Fruit fly (Drosophila melanogaster) whole organism, embryonic: Measurements from ENCODE around the gene CG13364.

Experiments used
- Blimp-1 ChIP-seq: fragments of 200-800 bp; sonication (Bioruptor generic); optimal IDR thresholded peaks from 3 replicates; lab custom pipeline; 2018; ENCODE audit warnings: missing biosample characterization, missing genetic modification characterization, mild to moderate bottlenecking, moderate library complexity, missing genetic modification reagents
- CG10209 ChIP-seq: fragments of 200-800 bp; sonication (Bioruptor generic); optimal IDR thresholded peaks from 3 replicates; lab custom pipeline; 2017; ENCODE audit warnings: missing biosample characterization, mild to moderate bottlenecking, missing genetic modification characterization, missing genetic modification reagents
- CG11093 ChIP-seq: fragments of 200-800 bp; sonication (Bioruptor generic); IDR thresholded peaks from 3 replicates; pipeline ENCODE4 v1.3.6; 2022; ENCODE audit warnings: missing biosample characterization, missing genetic modification characterization
- CG11247 ChIP-seq: fragments of 200-800 bp; sonication (Bioruptor generic); IDR thresholded peaks from 2 replicates; pipeline ENCODE4 v1.3.6; 2022; ENCODE audit warnings: missing biosample characterization, missing genetic modification characterization
- CG11456 ChIP-seq: fragments of 200-800 bp; sonication (Bioruptor generic); IDR thresholded peaks from 3 replicates; pipeline ENCODE4 v1.3.6; 2022; ENCODE audit warnings: missing biosample characterization, missing genetic modification characterization
- CG12299 ChIP-seq: fragments of 200-800 bp; sonication (Bioruptor generic); optimal IDR thresholded peaks from 2 replicates; lab custom pipeline; 2018; ENCODE audit warnings: missing biosample characterization, mild to moderate bottlenecking, missing genetic modification characterization
- CG12391 ChIP-seq: fragments of 200-800 bp; sonication (Bioruptor generic); optimal IDR thresholded peaks from 3 replicates; lab custom pipeline; 2018; ENCODE audit warnings: missing biosample characterization, mild to moderate bottlenecking, missing genetic modification characterization, moderate library complexity
- CG14050 ChIP-seq: fragments of 200-800 bp; sonication (Bioruptor generic); IDR thresholded peaks from 3 replicates; pipeline ENCODE4 v1.3.6; 2022; ENCODE audit warnings: missing biosample characterization, missing genetic modification characterization
- CG17612 ChIP-seq: fragments of 200-800 bp; sonication (Bioruptor generic); IDR thresholded peaks from 2 replicates; pipeline ENCODE4 v1.3.6; 2022; ENCODE audit warnings: missing biosample characterization, missing genetic modification characterization
- CG18011 ChIP-seq: fragments of 200-800 bp; sonication (Bioruptor generic); optimal IDR thresholded peaks from 2 replicates; lab custom pipeline; 2017; ENCODE audit warnings: missing biosample characterization, missing genetic modification characterization, mild to moderate bottlenecking, moderate library complexity, missing genotype
- CG2116 ChIP-seq: fragments of 200-800 bp; sonication (Bioruptor generic); optimal IDR thresholded peaks from 3 replicates; lab custom pipeline; 2018; ENCODE audit warnings: missing biosample characterization, mild to moderate bottlenecking, missing genetic modification characterization
- CG2875 ChIP-seq: fragments of 200-800 bp; sonication (Bioruptor generic); optimal IDR thresholded peaks from 2 replicates; lab custom pipeline; 2017; ENCODE audit warnings: missing biosample characterization, mild to moderate bottlenecking, missing genetic modification characterization, missing genetic modification reagents
- CG30020 ChIP-seq: fragments of 200-800 bp; optimal IDR thresholded peaks from 2 replicates; lab custom pipeline; 2019; ENCODE audit warnings: missing biosample characterization, mild to moderate bottlenecking, missing genetic modification characterization, moderate library complexity
- CG3726 ChIP-seq: fragments of 200-800 bp; sonication (Bioruptor generic); IDR thresholded peaks from 3 replicates; pipeline ENCODE4, ENCODE4 v1.3.6; 2022; ENCODE audit warnings: missing biosample characterization, missing genetic modification characterization
- CG3838 ChIP-seq: fragments of 200-800 bp; sonication (Bioruptor generic); optimal IDR thresholded peaks from 3 replicates; lab custom pipeline; 2016; ENCODE audit warnings: missing biosample characterization, missing genetic modification characterization
- CG4617 ChIP-seq: fragments of 200-800 bp; sonication (Bioruptor generic); optimal IDR thresholded peaks from 3 replicates; lab custom pipeline; 2016; ENCODE audit warnings: missing biosample characterization, missing genetic modification characterization, borderline replicate concordance
- CG4707 ChIP-seq: fragments of 200-800 bp; sonication (Bioruptor generic); optimal IDR thresholded peaks from 2 replicates; lab custom pipeline; 2018; ENCODE audit warnings: missing biosample characterization, mild to moderate bottlenecking, missing genetic modification characterization, moderate library complexity
- CG7357 ChIP-seq: fragments of 200-800 bp; sonication (Bioruptor generic); IDR thresholded peaks from 3 replicates; pipeline ENCODE4 v1.3.6; 2022; ENCODE audit warnings: missing biosample characterization, missing genetic modification characterization
- CHES-1-like ChIP-seq: fragments of 200-800 bp; sonication (Bioruptor generic); optimal IDR thresholded peaks from 2 replicates; lab custom pipeline; 2016; ENCODE audit warnings: missing biosample characterization, missing genetic modification characterization
- Dll ChIP-seq: fragments of 200-800 bp; sonication (Bioruptor generic); IDR thresholded peaks from 4 replicates; pipeline ENCODE4 v1.3.6; 2022; ENCODE audit warnings: missing biosample characterization, missing genetic modification characterization; ENCODE audit not compliant: partially characterized antibody
- E2f1 ChIP-seq: fragments of 200-800 bp; sonication (Bioruptor generic); IDR thresholded peaks from 2 replicates; pipeline ENCODE4 v1.3.6; 2022; ENCODE audit warnings: missing biosample characterization, missing genetic modification characterization
- Gsc ChIP-seq: fragments of 200-800 bp; sonication (Bioruptor generic); IDR thresholded peaks from 2 replicates; pipeline ENCODE4 v1.3.6; 2022; ENCODE audit warnings: missing biosample characterization, missing genetic modification characterization
- H2.0 ChIP-seq: fragments of 200-800 bp; sonication (Bioruptor generic); IDR thresholded peaks from 2 replicates; pipeline ENCODE4 v1.3.6; 2022; ENCODE audit warnings: missing biosample characterization, missing genetic modification characterization
- HLH4C ChIP-seq: fragments of 200-800 bp; sonication (Bioruptor generic); IDR thresholded peaks from 3 replicates; pipeline ENCODE4 v1.3.6; 2022; ENCODE audit warnings: missing biosample characterization, missing genetic modification characterization; ENCODE audit not compliant: partially characterized antibody
- HLHmδ ChIP-seq: fragments of 200-800 bp; sonication (Bioruptor generic); optimal IDR thresholded peaks from 2 replicates; lab custom pipeline; 2018; ENCODE audit warnings: missing biosample characterization, mild to moderate bottlenecking, missing genetic modification characterization, moderate library complexity
- HmgZ ChIP-seq: fragments of 200-800 bp; sonication (Bioruptor generic); optimal IDR thresholded peaks from 2 replicates; lab custom pipeline; 2018; ENCODE audit warnings: missing biosample characterization, mild to moderate bottlenecking, missing genetic modification characterization
- Kr ChIP-seq: fragments of 200-800 bp; sonication (Bioruptor generic); optimal IDR thresholded peaks from 2 replicates; lab custom pipeline; 2017; ENCODE audit warnings: missing biosample characterization, mild to moderate bottlenecking, missing genetic modification characterization
- Meics ChIP-seq: fragments of 200-800 bp; sonication (Bioruptor generic); optimal IDR thresholded peaks from 2 replicates; lab custom pipeline; 2017; ENCODE audit warnings: missing biosample characterization, mild to moderate bottlenecking, missing genetic modification characterization
- NC2α ChIP-seq: fragments of 200-800 bp; sonication (Bioruptor generic); optimal IDR thresholded peaks from 2 replicates; lab custom pipeline; 2016; ENCODE audit warnings: missing biosample characterization, missing genetic modification characterization
- Nf-YA ChIP-seq: fragments of 200-800 bp; sonication (Bioruptor generic); IDR thresholded peaks from 2 replicates; pipeline ENCODE4 v1.3.6; 2022; ENCODE audit warnings: missing biosample characterization, missing genetic modification characterization
- Stat92E ChIP-seq, 3 experiments: fragments of >200 bp in 2 of 3; fragments of 200-800 bp in 1 of 3; sonication (Bioruptor generic) in 1 of 3; optimal IDR thresholded peaks; 2 replicates each; lab custom pipeline; 2017 to 2019; ENCODE audit warnings: missing biosample characterization in 3 of 3, missing genetic modification characterization in 3 of 3, mild to moderate bottlenecking in 1 of 3, moderate library complexity in 1 of 3
- az2 ChIP-seq: fragments of 200-800 bp; sonication (Bioruptor generic); optimal IDR thresholded peaks from 3 replicates; lab custom pipeline; 2016; ENCODE audit warnings: missing biosample characterization, missing genetic modification characterization
- bbx ChIP-seq: fragments of 200-800 bp; sonication (Bioruptor generic); IDR thresholded peaks from 2 replicates; pipeline ENCODE4 v1.3.6; 2022; ENCODE audit warnings: missing biosample characterization, missing genetic modification characterization; ENCODE audit not compliant: partially characterized antibody
- croc ChIP-seq: fragments of 200-800 bp; sonication (Bioruptor generic); conservative IDR thresholded peaks from 3 replicates; pipeline ENCODE4 v1.3.6; 2022; ENCODE audit warnings: missing biosample characterization, missing genetic modification characterization
- dan ChIP-seq: fragments of 200-800 bp; sonication (Bioruptor generic); IDR thresholded peaks from 2 replicates; pipeline ENCODE4 v1.3.6; 2022; ENCODE audit warnings: missing biosample characterization, missing genetic modification characterization
- emc ChIP-seq: fragments of 200-800 bp; sonication (Bioruptor generic); optimal IDR thresholded peaks from 2 replicates; lab custom pipeline; 2016; ENCODE audit warnings: missing biosample characterization, missing genetic modification characterization
- ems ChIP-seq: fragments of 200-800 bp; sonication (Bioruptor generic); optimal IDR thresholded peaks from 3 replicates; lab custom pipeline; 2016; ENCODE audit warnings: missing biosample characterization, missing genetic modification characterization
- ewg ChIP-seq: fragments of 200-800 bp; sonication (Bioruptor generic); optimal IDR thresholded peaks from 3 replicates; lab custom pipeline; 2017; ENCODE audit warnings: mild to moderate bottlenecking, missing biosample characterization, missing genetic modification reagents, missing genetic modification characterization
- gt ChIP-seq: fragments of 200-800 bp; sonication (Bioruptor generic); IDR thresholded peaks from 2 replicates; pipeline ENCODE4 v1.3.6; 2022; ENCODE audit warnings: missing biosample characterization, missing genetic modification characterization
- org-1 ChIP-seq: fragments of 200-800 bp; sonication (Bioruptor generic); optimal IDR thresholded peaks from 2 replicates; lab custom pipeline; 2017; ENCODE audit warnings: missing biosample characterization, missing genetic modification characterization
- otp ChIP-seq: fragments of 200-800 bp; sonication (Bioruptor generic); IDR thresholded peaks from 3 replicates; pipeline ENCODE4, ENCODE4 v1.3.6; 2022; ENCODE audit warnings: missing biosample characterization, missing genetic modification characterization
- pan ChIP-seq, 4 experiments: fragments of >200 bp in 3 of 4; fragments of 200-800 bp in 1 of 4; sonication (Bioruptor generic) in 1 of 4; optimal IDR thresholded peaks in 3 of 4; IDR thresholded peaks in 1 of 4; 2 replicates each; pipeline versions ENCODE4 v1.3.6 to Lab custom; 2017 to 2022; ENCODE audit warnings: missing biosample characterization in 2 of 4, missing genetic modification characterization in 2 of 4, mixed read lengths in 1 of 4
- pros ChIP-seq: fragments of 200-800 bp; sonication (Bioruptor generic); optimal IDR thresholded peaks from 3 replicates; lab custom pipeline; 2019; ENCODE audit warnings: missing biosample characterization, mild to moderate bottlenecking, missing genetic modification characterization, moderate library complexity
- psq ChIP-seq: fragments of 200-800 bp; sonication (Bioruptor generic); optimal IDR thresholded peaks from 2 replicates; lab custom pipeline; 2017; ENCODE audit warnings: missing biosample characterization, missing genetic modification characterization
- seq ChIP-seq: fragments of 200-800 bp; sonication (Bioruptor generic); IDR thresholded peaks from 2 replicates; pipeline ENCODE4 v1.3.6; 2022; ENCODE audit warnings: missing biosample characterization, missing genetic modification characterization
- stc ChIP-seq: fragments of 200-800 bp; sonication (Bioruptor generic); IDR thresholded peaks from 2 replicates; pipeline ENCODE4 v1.3.6; 2022; ENCODE audit warnings: missing biosample characterization, missing genetic modification characterization
- stwl ChIP-seq: fragments of 200-800 bp; sonication (Bioruptor generic); optimal IDR thresholded peaks from 3 replicates; lab custom pipeline; 2018; ENCODE audit warnings: missing biosample characterization, mild to moderate bottlenecking, missing genetic modification characterization, moderate library complexity
- vnd ChIP-seq: fragments of 200-800 bp; sonication (Bioruptor generic); IDR thresholded peaks from 3 replicates; pipeline ENCODE4 v1.3.6; 2022; ENCODE audit warnings: missing biosample characterization, missing genetic modification characterization; ENCODE audit not compliant: partially characterized antibody

Gene CG13364

dm6 chrX:655492-656379, 30.7 kb upstream of the CG13364 start, which contains the start of the genes Hmt4-20 and SkpA (continued):
- TF ChIP-seq HLH4C (GFP tag; lab: Robert Waterston, UW) (peak; percentile 89), seq (no peak), stc (GFP tag; lab: Robert Waterston, UW) (no peak), CG12391 (tag; lab: Kevin White, UChicago) (no peak), CG11093 (no peak), CG4707 (no peak), vnd (GFP tag; lab: Robert Waterston, UW) (peak; percentile 94), otp (GFP tag; lab: Robert Waterston, UW) (no peak), CG30020 (tag; lab: Kevin White, UChicago) (peak; percentile 52), CG18011 (GFP tag; lab: Kevin White, UChicago) (no peak), psq (no peak), CG10209 (GFP tag; lab: Kevin White, UChicago) (no peak), bbx (GFP tag; lab: Robert Waterston, UW) (peak; percentile 91), Stat92E (GFP tag; optimal IDR thresholded peaks at IDR 0.05; lab: Kevin White, UChicago) (no peak), az2 (GFP tag; lab: Kevin White, UChicago) (no peak), org-1 (no peak), CG11247 (GFP tag; lab: Robert Waterston, UW) (no peak), CG12299 (no peak), pros (no peak), CG4617 (peak; percentile 89), CG7357 (GFP tag; lab: Robert Waterston, UW) (no peak), Meics (no peak), CHES-1-like (GFP tag; lab: Kevin White, UChicago) (peak; percentile 67), ewg (GFP tag; lab: Kevin White, UChicago) (peak; percentile 14), NC2α (GFP tag; lab: Kevin White, UChicago) (no peak), H2.0 (GFP tag; lab: Robert Waterston, UW) (no peak), pan (optimal IDR thresholded peaks at IDR 0.05; lab: Kevin White, UChicago) (no peak), pan (GFP tag; optimal IDR thresholded peaks at IDR 0.05 in 1 of 2, IDR thresholded peaks at IDR 0.05 in 1 of 2) (no peak), HmgZ (tag; lab: Kevin White, UChicago) (no peak), Dll (GFP tag; lab: Robert Waterston, UW) (peak; percentile 90), dan (no peak), E2f1 (no peak), Kr (no peak), CG3838 (GFP tag; lab: Kevin White, UChicago) (no peak), HLHmδ (GFP tag; lab: Kevin White, UChicago) (no peak), CG17612 (GFP tag; lab: Robert Waterston, UW) (no peak), Blimp-1 (GFP tag; lab: Kevin White, UChicago) (no peak), Gsc (GFP tag; lab: Robert Waterston, UW) (no peak), CG3726 (GFP tag; lab: Robert Waterston, UW) (no peak), emc (GFP tag; lab: Kevin White, UChicago) (no peak), Nf-YA (GFP tag; lab: Robert Waterston, UW) (no peak), CG2116 (peak; percentile 83), ems (no peak), CG14050 (GFP tag; lab: Robert Waterston, UW) (no peak), CG2875 (no peak), gt (GFP tag; lab: Robert Waterston, UW) (no peak), croc (GFP tag; lab: Robert Waterston, UW) (no peak), CG11456 (GFP tag; lab: Robert Waterston, UW) (no peak), stwl (tag; lab: Kevin White, UChicago) (peak; percentile 16)
